1 fruit fly cellular context compared by ENCODE assay signal in genomic region chrX:900725-901345, dm6.
TF ChIP-seq lines count a peak whose summit lies in the region.

No protein-coding gene starts in this region.

TF ChIP-seq in whole organism, embryonic, 481 proteins besides CTCF, POLR2A, EP300 and RAD21 (continued from another document and continues in another):
- peak; percentile 51 for TF ChIP-seq mirr (GFP tag; optimal IDR thresholded peaks at IDR 0.05; lab: Kevin White, UChicago)
- TF ChIP-seq nmo (GFP tag; optimal IDR thresholded peaks at IDR 0.05; lab: Kevin White, UChicago) = peak; percentile 74
- TF ChIP-seq CG42726 (GFP tag; IDR thresholded peaks at IDR 0.05; lab: Robert Waterston, UW; ENCODE audit: partially characterized antibody) = no peak
- peak; percentile 76 for TF ChIP-seq ranshi (GFP tag; IDR thresholded peaks at IDR 0.05; lab: Robert Waterston, UW)
- peak; percentile 86 for TF ChIP-seq CG15269 (tag; optimal IDR thresholded peaks at IDR 0.05; lab: Kevin White, UChicago)
- no peak for TF ChIP-seq CG16779 (GFP tag; IDR thresholded peaks at IDR 0.05; lab: Robert Waterston, UW)
- 0 out of 3 replicates have a peak, but pooled peaks have one; percentile 20 for TF ChIP-seq CG2889 (GFP tag; IDR thresholded peaks at IDR 0.05; lab: Robert Waterston, UW)
- TF ChIP-seq CG13287 (GFP tag; IDR thresholded peaks at IDR 0.05; lab: Robert Waterston, UW; ENCODE audit: partially characterized antibody) = no peak; the same call in 1 of the 2 replicates
- peak; percentile 48 for TF ChIP-seq CG10959 (GFP tag; IDR thresholded peaks at IDR 0.05; lab: Robert Waterston, UW)
- TF ChIP-seq Hr3 (GFP tag; optimal IDR thresholded peaks at IDR 0.05; lab: Kevin White, UChicago) = peak; percentile 72
- peak; percentile 79 for TF ChIP-seq Gug (GFP tag; IDR thresholded peaks at IDR 0.05; lab: Robert Waterston, UW)
- peak; percentile 69 for TF ChIP-seq ERR (GFP tag; optimal IDR thresholded peaks at IDR 0.05; lab: Kevin White, UChicago)
- peak; percentile 62 for TF ChIP-seq CG13775 (GFP tag; optimal IDR thresholded peaks at IDR 0.05; lab: Kevin White, UChicago)
- TF ChIP-seq MTF-1 (GFP tag; optimal IDR thresholded peaks at IDR 0.05; lab: Kevin White, UChicago; ENCODE audit: borderline replicate concordance) = peak; percentile 12
- peak; percentile 59; the same call in 1 of the 2 replicates for TF ChIP-seq CG32767 (GFP tag; IDR thresholded peaks at IDR 0.05; lab: Robert Waterston, UW)
- peak; percentile 42 for TF ChIP-seq fu2 (GFP tag; optimal IDR thresholded peaks at IDR 0.05; lab: Kevin White, UChicago)
- peak; percentile 59 for TF ChIP-seq CG9727 (GFP tag; optimal IDR thresholded peaks at IDR 0.05; lab: Kevin White, UChicago)
- peak; percentile 82 for TF ChIP-seq CG17359 (tag; optimal IDR thresholded peaks at IDR 0.05; lab: Kevin White, UChicago)
- peak; percentile 89 for TF ChIP-seq dysf (GFP tag; IDR thresholded peaks at IDR 0.05; lab: Robert Waterston, UW)
- TF ChIP-seq Dfd (GFP tag; optimal IDR thresholded peaks at IDR 0.05; lab: Kevin White, UChicago) = no peak
- peak; percentile 98 for TF ChIP-seq Ets65A (GFP tag; lab: Kevin White, UChicago)
- peak; percentile 68 for TF ChIP-seq CG13624 (GFP tag; optimal IDR thresholded peaks at IDR 0.05; lab: Kevin White, UChicago)
- TF ChIP-seq C15 (GFP tag; IDR thresholded peaks at IDR 0.05; lab: Robert Waterston, UW) = no peak
- TF ChIP-seq mld (GFP tag; IDR thresholded peaks at IDR 0.05; lab: Robert Waterston, UW; ENCODE audit: partially characterized antibody) = no peak
- no peak for TF ChIP-seq otp (GFP tag; IDR thresholded peaks at IDR 0.05; lab: Robert Waterston, UW)
- TF ChIP-seq Mes4 (GFP tag; optimal IDR thresholded peaks at IDR 0.05; lab: Kevin White, UChicago) = peak; percentile 65
- peak; percentile 73 for TF ChIP-seq CG13894 (tag; optimal IDR thresholded peaks at IDR 0.05; lab: Kevin White, UChicago)
- TF ChIP-seq unpg (GFP tag; optimal IDR thresholded peaks at IDR 0.05; lab: Kevin White, UChicago) = peak; percentile 90
- 0 out of 2 replicates have a peak, but pooled peaks have one; percentile 32 for TF ChIP-seq dati (GFP tag; IDR thresholded peaks at IDR 0.05; lab: Robert Waterston, UW)
- peak; percentile 57 for TF ChIP-seq dmrt11E (tag; optimal IDR thresholded peaks at IDR 0.05; lab: Kevin White, UChicago)
- TF ChIP-seq fd3F (GFP tag; optimal IDR thresholded peaks at IDR 0.05; lab: Kevin White, UChicago) = peak; percentile 72
- no peak for TF ChIP-seq hth (optimal IDR thresholded peaks at IDR 0.05; lab: Kevin White, UChicago)
- TF ChIP-seq sima (GFP tag; optimal IDR thresholded peaks at IDR 0.05; lab: Kevin White, UChicago) = no peak
- peak; percentile 65 for TF ChIP-seq ems (GFP tag; optimal IDR thresholded peaks at IDR 0.05; lab: Kevin White, UChicago)
- TF ChIP-seq pita (GFP tag; optimal IDR thresholded peaks at IDR 0.05; lab: Kevin White, UChicago) = no peak
- peak; percentile 74 for TF ChIP-seq CG5180 (GFP tag; optimal IDR thresholded peaks at IDR 0.05; lab: Kevin White, UChicago)
- peak; percentile 56 for TF ChIP-seq E2f2 (GFP tag; IDR thresholded peaks at IDR 0.05; lab: Robert Waterston, UW)
- no peak for TF ChIP-seq CG16813 (GFP tag; IDR thresholded peaks at IDR 0.05; lab: Robert Waterston, UW; ENCODE audit: partially characterized antibody)
- TF ChIP-seq CG31388 (GFP tag; optimal IDR thresholded peaks at IDR 0.05; lab: Kevin White, UChicago) = no peak
- TF ChIP-seq Bgb (GFP tag; IDR thresholded peaks at IDR 0.05; lab: Robert Waterston, UW; ENCODE audit: partially characterized antibody) = no peak
- TF ChIP-seq cato (GFP tag; optimal IDR thresholded peaks at IDR 0.05; lab: Kevin White, UChicago; ENCODE audit: borderline replicate concordance) = peak; percentile 60
- peak; percentile 66 for TF ChIP-seq Oaz (GFP tag; IDR thresholded peaks at IDR 0.05; lab: Robert Waterston, UW)
- no peak for TF ChIP-seq Lhr (GFP tag; optimal IDR thresholded peaks at IDR 0.05; lab: Kevin White, UChicago)
- TF ChIP-seq Meics (GFP tag; optimal IDR thresholded peaks at IDR 0.05; lab: Kevin White, UChicago) = peak; percentile 78
- peak; percentile 44; the same call in 1 of the 2 replicates for TF ChIP-seq klu (GFP tag; IDR thresholded peaks at IDR 0.05; lab: Robert Waterston, UW)
- TF ChIP-seq Dref (GFP tag; IDR thresholded peaks at IDR 0.05; lab: Robert Waterston, UW) = no peak
- no peak for TF ChIP-seq fru (optimal IDR thresholded peaks at IDR 0.05; lab: Kevin White, UChicago)
- TF ChIP-seq lbe (GFP tag; optimal IDR thresholded peaks at IDR 0.05; lab: Kevin White, UChicago) = peak; percentile 86
- TF ChIP-seq CG3995 (GFP tag; optimal IDR thresholded peaks at IDR 0.05; lab: Kevin White, UChicago) = peak; percentile 11
- peak; percentile 73 for TF ChIP-seq tap (tag; optimal IDR thresholded peaks at IDR 0.05; lab: Kevin White, UChicago)
- TF ChIP-seq seq (GFP tag; IDR thresholded peaks at IDR 0.05; lab: Robert Waterston, UW) = peak; percentile 83
- TF ChIP-seq insv (GFP tag; optimal IDR thresholded peaks at IDR 0.05; lab: Kevin White, UChicago) = no peak
- TF ChIP-seq Nf-YA (GFP tag; IDR thresholded peaks at IDR 0.05; lab: Robert Waterston, UW) = peak; percentile 48
- TF ChIP-seq nerfin-1 (tag; optimal IDR thresholded peaks at IDR 0.05; lab: Kevin White, UChicago) = peak; percentile 54
- TF ChIP-seq Asciz (GFP tag; optimal IDR thresholded peaks at IDR 0.05; lab: Kevin White, UChicago) = peak; percentile 45
- no peak for TF ChIP-seq pzg (GFP tag; optimal IDR thresholded peaks at IDR 0.05; lab: Kevin White, UChicago)
- TF ChIP-seq CG3838 (GFP tag; optimal IDR thresholded peaks at IDR 0.05; lab: Kevin White, UChicago) = peak; percentile 30
- peak; percentile 77 for TF ChIP-seq CG12391 (tag; optimal IDR thresholded peaks at IDR 0.05; lab: Kevin White, UChicago)
- TF ChIP-seq ssp (GFP tag; IDR thresholded peaks at IDR 0.05; lab: Robert Waterston, UW) = peak; percentile 52; the same call in 1 of the 2 replicates
- peak; percentile 61 to 82 for TF ChIP-seq chif (GFP tag; optimal IDR thresholded peaks at IDR 0.05; lab: Kevin White, UChicago)
- TF ChIP-seq zen (tag; optimal IDR thresholded peaks at IDR 0.05; lab: Kevin White, UChicago) = peak; percentile 52
- peak; percentile 59 for TF ChIP-seq CG9215 (GFP tag; IDR thresholded peaks at IDR 0.05; lab: Robert Waterston, UW)
- peak; percentile 40 for TF ChIP-seq dm (GFP tag; optimal IDR thresholded peaks at IDR 0.05; lab: Kevin White, UChicago)
- peak; percentile 64 for TF ChIP-seq Atf-2 (GFP tag; optimal IDR thresholded peaks at IDR 0.05; lab: Kevin White, UChicago)
- peak; percentile 70 for TF ChIP-seq ewg (GFP tag; optimal IDR thresholded peaks at IDR 0.05; lab: Kevin White, UChicago)
- peak; percentile 80 for TF ChIP-seq ken (GFP tag; IDR thresholded peaks at IDR 0.05; lab: Robert Waterston, UW)
- peak; percentile 38 for TF ChIP-seq Ets97D (GFP tag; optimal IDR thresholded peaks at IDR 0.05; lab: Kevin White, UChicago)
- peak; percentile 64 for TF ChIP-seq CG14050 (GFP tag; IDR thresholded peaks at IDR 0.05; lab: Robert Waterston, UW)
- TF ChIP-seq Blimp-1 (GFP tag; optimal IDR thresholded peaks at IDR 0.05; lab: Kevin White, UChicago) = peak; percentile 75
- TF ChIP-seq pho (GFP tag; optimal IDR thresholded peaks at IDR 0.05; lab: Kevin White, UChicago) = peak; percentile 60
- TF ChIP-seq CG10462 (GFP tag; optimal IDR thresholded peaks at IDR 0.05; lab: Kevin White, UChicago) = peak; percentile 38
- no peak for TF ChIP-seq CG7745 (tag; optimal IDR thresholded peaks at IDR 0.05; lab: Kevin White, UChicago)
- TF ChIP-seq CG8281 (tag; optimal IDR thresholded peaks at IDR 0.05; lab: Kevin White, UChicago) = peak; percentile 52
- peak; percentile 77 for TF ChIP-seq phol (tag; optimal IDR thresholded peaks at IDR 0.05; lab: Kevin White, UChicago)
- peak; percentile 69 for TF ChIP-seq pb (GFP tag; optimal IDR thresholded peaks at IDR 0.05; lab: Kevin White, UChicago)
- 0 out of 3 replicates have a peak, but pooled peaks have one; percentile 31 for TF ChIP-seq gce (GFP tag; IDR thresholded peaks at IDR 0.05; lab: Robert Waterston, UW)
- TF ChIP-seq CG17568 (GFP tag; optimal IDR thresholded peaks at IDR 0.05; lab: Kevin White, UChicago) = peak; percentile 53
- peak; percentile 85 for TF ChIP-seq mam (GFP tag; optimal IDR thresholded peaks at IDR 0.05; lab: Kevin White, UChicago)
- TF ChIP-seq CG14441 (GFP tag; IDR thresholded peaks at IDR 0.05; lab: Robert Waterston, UW) = peak; percentile 87
- peak; percentile 30 for TF ChIP-seq B-H2 (GFP tag; optimal IDR thresholded peaks at IDR 0.05; lab: Kevin White, UChicago)
- TF ChIP-seq scrt (GFP tag; optimal IDR thresholded peaks at IDR 0.05; lab: Kevin White, UChicago) = peak; percentile 55
- TF ChIP-seq CG4854 (GFP tag; optimal IDR thresholded peaks at IDR 0.05; lab: Kevin White, UChicago) = peak; percentile 50
- TF ChIP-seq pum (GFP tag; optimal IDR thresholded peaks at IDR 0.05; lab: Kevin White, UChicago) = peak; percentile 84
- TF ChIP-seq stc (GFP tag; IDR thresholded peaks at IDR 0.05; lab: Robert Waterston, UW) = peak; percentile 74
- TF ChIP-seq CG8478 (optimal IDR thresholded peaks at IDR 0.05; lab: Kevin White, UChicago) = no peak
- peak; percentile 57 for TF ChIP-seq Awh (GFP tag; IDR thresholded peaks at IDR 0.05; lab: Robert Waterston, UW)
- peak; percentile 57 for TF ChIP-seq CG9932 (GFP tag; IDR thresholded peaks at IDR 0.05; lab: Robert Waterston, UW)
- TF ChIP-seq CG6791 (GFP tag; IDR thresholded peaks at IDR 0.05; lab: Robert Waterston, UW; ENCODE audit: partially characterized antibody) = no peak
- TF ChIP-seq tna (GFP tag; IDR thresholded peaks at IDR 0.05; lab: Robert Waterston, UW; ENCODE audit: partially characterized antibody) = no peak
- peak; percentile 29 for TF ChIP-seq CG33557 (GFP tag; optimal IDR thresholded peaks at IDR 0.05; lab: Kevin White, UChicago)
- peak; percentile 97 for TF ChIP-seq grau (tag; optimal IDR thresholded peaks at IDR 0.05; lab: Kevin White, UChicago)
- peak; percentile 81 for TF ChIP-seq CrebB (tag; optimal IDR thresholded peaks at IDR 0.05; lab: Kevin White, UChicago)
- TF ChIP-seq CG1647 (GFP tag; optimal IDR thresholded peaks at IDR 0.05; lab: Kevin White, UChicago) = peak; percentile 69
- peak; percentile 58 for TF ChIP-seq CG1602 (GFP tag; optimal IDR thresholded peaks at IDR 0.05; lab: Kevin White, UChicago)
- TF ChIP-seq dan (GFP tag; IDR thresholded peaks at IDR 0.05; lab: Robert Waterston, UW) = peak; percentile 23; the same call in 1 of the 2 replicates
- TF ChIP-seq az2 (GFP tag; optimal IDR thresholded peaks at IDR 0.05; lab: Kevin White, UChicago) = peak; percentile 82
- TF ChIP-seq CG8089 (GFP tag; optimal IDR thresholded peaks at IDR 0.05; lab: Kevin White, UChicago) = peak; percentile 68
- peak; percentile 75 for TF ChIP-seq CG10366 (GFP tag; IDR thresholded peaks at IDR 0.05; lab: Robert Waterston, UW)
- TF ChIP-seq Bteb2 (GFP tag; optimal IDR thresholded peaks at IDR 0.05; lab: Kevin White, UChicago) = peak; percentile 62
- TF ChIP-seq CG7963 (GFP tag; IDR thresholded peaks at IDR 0.05; lab: Robert Waterston, UW; ENCODE audit: partially characterized antibody) = no peak
- TF ChIP-seq CG12104 (GFP tag; optimal IDR thresholded peaks at IDR 0.05; lab: Kevin White, UChicago) = no peak
- TF ChIP-seq CG30403 (GFP tag; optimal IDR thresholded peaks at IDR 0.05; lab: Kevin White, UChicago) = peak; percentile 83
- TF ChIP-seq h (optimal IDR thresholded peaks at IDR 0.05; lab: Kevin White, UChicago) = no peak
- peak; percentile 77 for TF ChIP-seq HLH54F (GFP tag; optimal IDR thresholded peaks at IDR 0.05; lab: Kevin White, UChicago)
- TF ChIP-seq sr (GFP tag; IDR thresholded peaks at IDR 0.05; lab: Robert Waterston, UW) = peak; percentile 7; the same call in 1 of the 3 replicates
- TF ChIP-seq vnd (GFP tag; IDR thresholded peaks at IDR 0.05; lab: Robert Waterston, UW; ENCODE audit: partially characterized antibody) = no peak
- TF ChIP-seq CG34376 (GFP tag; optimal IDR thresholded peaks at IDR 0.05; lab: Kevin White, UChicago) = peak; percentile 21
- TF ChIP-seq Trl (optimal IDR thresholded peaks at IDR 0.05; lab: Kevin White, UChicago) = peak; percentile 71 to 78
- peak; percentile 83 for TF ChIP-seq Trl (GFP tag; optimal IDR thresholded peaks at IDR 0.05; lab: Kevin White, UChicago)
- TF ChIP-seq pnt (GFP tag; optimal IDR thresholded peaks at IDR 0.05; lab: Kevin White, UChicago) = peak; percentile 82
- TF ChIP-seq en (GFP tag; optimal IDR thresholded peaks at IDR 0.05; lab: Kevin White, UChicago) = peak; percentile 66
- peak; percentile 38 for TF ChIP-seq p53 (GFP tag; optimal IDR thresholded peaks at IDR 0.05; lab: Kevin White, UChicago)
- TF ChIP-seq CG8765 (GFP tag; IDR thresholded peaks at IDR 0.05; lab: Robert Waterston, UW) = peak; percentile 44; the same call in 1 of the 2 replicates
- TF ChIP-seq Kr (GFP tag; optimal IDR thresholded peaks at IDR 0.05; lab: Kevin White, UChicago) = no peak
- peak; percentile 45 for TF ChIP-seq vfl (GFP tag; optimal IDR thresholded peaks at IDR 0.05; lab: Kevin White, UChicago)
- TF ChIP-seq Lpt (GFP tag; optimal IDR thresholded peaks at IDR 0.05; lab: Kevin White, UChicago) = no peak
- TF ChIP-seq CG17829 (tag; optimal IDR thresholded peaks at IDR 0.05; lab: Kevin White, UChicago) = peak; percentile 78
- TF ChIP-seq caup (GFP tag; optimal IDR thresholded peaks at IDR 0.05; lab: Kevin White, UChicago; ENCODE audit: severe bottlenecking) = peak; percentile 74
- TF ChIP-seq fd96Cb (tag; optimal IDR thresholded peaks at IDR 0.05; lab: Kevin White, UChicago) = peak; percentile 78
- TF ChIP-seq Atf6 (GFP tag; IDR thresholded peaks at IDR 0.05; lab: Robert Waterston, UW) = peak; percentile 76
- TF ChIP-seq CG18262 (tag; optimal IDR thresholded peaks at IDR 0.05; lab: Kevin White, UChicago) = peak; percentile 76
- peak; percentile 67 for TF ChIP-seq maf-S (GFP tag; optimal IDR thresholded peaks at IDR 0.05; lab: Kevin White, UChicago)
- TF ChIP-seq br (optimal IDR thresholded peaks at IDR 0.05; lab: Kevin White, UChicago) = no peak
- TF ChIP-seq E2f1 (GFP tag; IDR thresholded peaks at IDR 0.05; lab: Robert Waterston, UW) = peak; percentile 81
- peak; percentile 47 for TF ChIP-seq Myb (GFP tag; optimal IDR thresholded peaks at IDR 0.05; lab: Kevin White, UChicago)
- TF ChIP-seq bbx (GFP tag; IDR thresholded peaks at IDR 0.05; lab: Robert Waterston, UW; ENCODE audit: partially characterized antibody) = no peak
- TF ChIP-seq ftz-f1 (GFP tag; optimal IDR thresholded peaks at IDR 0.05; lab: Kevin White, UChicago) = no peak
- TF ChIP-seq CG1024 (GFP tag; IDR thresholded peaks at IDR 0.05; lab: Robert Waterston, UW) = peak; percentile 66
- TF ChIP-seq org-1 (GFP tag; optimal IDR thresholded peaks at IDR 0.05; lab: Kevin White, UChicago) = peak; percentile 78
- TF ChIP-seq ab (GFP tag; optimal IDR thresholded peaks at IDR 0.05; lab: Kevin White, UChicago) = no peak
